Worm (Caenorhabditis elegans) whole organism, L1 larva: ENCODE data around the gene col-118.

Experiments used
- C34B4.2 ChIP-seq: sonication (generic microtip); optimal IDR thresholded peaks from 2 replicates; lab custom pipeline; 2017; ENCODE audit warnings: mild to moderate bottlenecking, missing genetic modification characterization, missing compliant biosample characterization
- Y116A8C.19 ChIP-seq: sonication (generic microtip); optimal IDR thresholded peaks from 2 replicates; lab custom pipeline; 2016; ENCODE audit warnings: missing compliant biosample characterization, missing genetic modification characterization, borderline replicate concordance
- aha-1 ChIP-seq: fragments of 150-350 bp; optimal IDR thresholded peaks from 2 replicates; lab custom pipeline; 2014; ENCODE audit warnings: missing biosample characterization, missing genetic modification characterization
- alr-1 ChIP-seq: fragments of 200-800 bp; sonication (Bioruptor generic); optimal IDR thresholded peaks from 2 replicates; lab custom pipeline; 2018; ENCODE audit warnings: borderline replicate concordance, mild to moderate bottlenecking, missing genetic modification characterization, missing compliant biosample characterization
- aly-2 ChIP-seq: fragments of 150-350 bp; optimal IDR thresholded peaks from 2 replicates; lab custom pipeline; 2014; ENCODE audit warnings: missing biosample characterization, missing genetic modification characterization
- ama-1 ChIP-seq: fragments of 150-350 bp; optimal IDR thresholded peaks from 2 replicates; lab custom pipeline; 2014
- ceh-63 ChIP-seq: fragments of 200-800 bp; sonication (Bioruptor generic); optimal IDR thresholded peaks from 2 replicates; lab custom pipeline; 2018; ENCODE audit warnings: mild to moderate bottlenecking, missing genetic modification characterization, missing compliant biosample characterization
- ceh-8 ChIP-seq: fragments of 200-800 bp; sonication (Bioruptor generic); optimal IDR thresholded peaks from 2 replicates; lab custom pipeline; 2018; ENCODE audit warnings: mild to moderate bottlenecking, missing genetic modification characterization, moderate library complexity, missing compliant biosample characterization
- dpl-1 ChIP-seq, 3 experiments: fragments of 150-350 bp in 2 of 3; sonication (generic microtip) in 1 of 3; optimal IDR thresholded peaks; 2 replicates each; lab custom pipeline; 2014 to 2017; ENCODE audit warnings: missing biosample characterization in 3 of 3, missing genetic modification characterization in 3 of 3, missing genetic modification reagents in 3 of 3
- efl-1 ChIP-seq, 4 experiments: fragments of 150-350 bp; optimal IDR thresholded peaks in 3 of 4; peaks in 1 of 4; 1 replicate in 1 of 4; 2 replicates in 3 of 4; lab custom pipeline; 2014; ENCODE audit warnings: missing biosample characterization in 2 of 4, missing genetic modification characterization in 2 of 4, missing genetic modification reagents in 2 of 4
- efl-3 ChIP-seq: fragments of 200-800 bp; sonication (Bioruptor generic); optimal IDR thresholded peaks from 2 replicates; lab custom pipeline; 2018; ENCODE audit warnings: mild to moderate bottlenecking, missing genetic modification characterization, missing compliant biosample characterization
- elt-3 ChIP-seq, 6 experiments: fragments of 150-350 bp in 1 of 6; sonication (generic microtip); optimal IDR thresholded peaks; 2 replicates each; lab custom pipeline; 2017 to 2018; ENCODE audit warnings: missing biosample characterization in 6 of 6, missing genetic modification characterization in 6 of 6, inconsistent platforms in 1 of 6
- ets-5 ChIP-seq: fragments of 200-800 bp; sonication (Bioruptor generic); IDR thresholded peaks from 2 replicates; pipeline ENCODE4 v1.3.6; 2022; ENCODE audit warnings: missing genetic modification characterization, missing compliant biosample characterization
- fkh-8 ChIP-seq: sonication (generic microtip); optimal IDR thresholded peaks from 2 replicates; lab custom pipeline; 2016; ENCODE audit warnings: mild to moderate bottlenecking, missing genetic modification characterization, missing compliant biosample characterization
- fos-1 ChIP-seq: fragments of 150-350 bp; optimal IDR thresholded peaks from 2 replicates; lab custom pipeline; 2014; ENCODE audit warnings: missing biosample characterization, missing genetic modification characterization
- grh-1 ChIP-seq: fragments of 200-800 bp; sonication (Bioruptor generic); IDR thresholded peaks from 2 replicates; pipeline ENCODE4 v1.3.6; 2022; ENCODE audit warnings: missing genetic modification reagents, missing genetic modification characterization, missing compliant biosample characterization
- hlh-17 ChIP-seq: fragments of 200-800 bp; sonication (Bioruptor generic); optimal IDR thresholded peaks from 2 replicates; lab custom pipeline; 2018; ENCODE audit warnings: missing genetic modification characterization, mild to moderate bottlenecking, missing compliant biosample characterization, moderate library complexity, borderline replicate concordance
- hlh-4 ChIP-seq: sonication (generic microtip); optimal IDR thresholded peaks from 2 replicates; lab custom pipeline; 2016; ENCODE audit warnings: mild to moderate bottlenecking, missing genetic modification characterization, missing compliant biosample characterization
- hpl-2 ChIP-seq: fragments of 150-350 bp; optimal IDR thresholded peaks from 2 replicates; lab custom pipeline; 2014; ENCODE audit warnings: missing biosample characterization, missing genetic modification reagents, missing genetic modification characterization
- irx-1 ChIP-seq: sonication (generic microtip); optimal IDR thresholded peaks from 2 replicates; lab custom pipeline; 2016; ENCODE audit warnings: missing genetic modification characterization, missing compliant biosample characterization
- isw-1 ChIP-seq: fragments of 200-800 bp; sonication (Bioruptor generic); IDR thresholded peaks from 2 replicates; pipeline ENCODE4 v1.3.6; 2022; ENCODE audit warnings: missing genetic modification characterization, missing compliant biosample characterization
- jun-1 ChIP-seq: fragments of 150-350 bp; optimal IDR thresholded peaks from 2 replicates; lab custom pipeline; 2014; ENCODE audit warnings: missing biosample characterization, missing genetic modification reagents, missing genetic modification characterization
- lin-14 ChIP-seq: fragments of 200-800 bp; sonication (Bioruptor generic); optimal IDR thresholded peaks from 2 replicates; lab custom pipeline; 2018; ENCODE audit warnings: mild to moderate bottlenecking, missing genetic modification characterization, moderate library complexity, missing compliant biosample characterization
- lin-15B ChIP-seq: fragments of 150-350 bp; sonication (generic microtip); optimal IDR thresholded peaks from 3 replicates; lab custom pipeline; 2014; ENCODE audit warnings: missing biosample characterization, missing genetic modification characterization
- lin-39 ChIP-seq: fragments of 150-350 bp; optimal IDR thresholded peaks from 2 replicates; lab custom pipeline; 2014; ENCODE audit warnings: missing biosample characterization, missing genetic modification reagents, missing genetic modification characterization
- lsy-2 ChIP-seq, 2 experiments: fragments of 150-350 bp; optimal IDR thresholded peaks; 2 replicates each; lab custom pipeline; 2014; ENCODE audit warnings: missing biosample characterization in 2 of 2, missing genetic modification characterization in 2 of 2
- nhr-11 ChIP-seq: fragments of 150-350 bp; optimal IDR thresholded peaks from 2 replicates; lab custom pipeline; 2014; ENCODE audit warnings: missing biosample characterization, missing genetic modification characterization
- nhr-12 ChIP-seq: sonication (generic microtip); optimal IDR thresholded peaks from 2 replicates; lab custom pipeline; 2017; ENCODE audit warnings: missing biosample characterization, missing genetic modification characterization
- nhr-20 ChIP-seq: sonication (generic microtip); optimal IDR thresholded peaks from 2 replicates; lab custom pipeline; 2016; ENCODE audit warnings: mild to moderate bottlenecking, missing genetic modification characterization, missing compliant biosample characterization
- nhr-237 ChIP-seq: fragments of 150-350 bp; optimal IDR thresholded peaks from 2 replicates; lab custom pipeline; 2014; ENCODE audit warnings: missing biosample characterization, missing genetic modification characterization
- nhr-28 ChIP-seq: fragments of 150-350 bp; optimal IDR thresholded peaks from 2 replicates; lab custom pipeline; 2014; ENCODE audit warnings: missing biosample characterization, missing genetic modification characterization
- nhr-71 ChIP-seq: sonication (generic microtip); optimal IDR thresholded peaks from 2 replicates; lab custom pipeline; 2016; ENCODE audit warnings: mild to moderate bottlenecking, missing genetic modification characterization, moderate library complexity, missing compliant biosample characterization
- nhr-77 ChIP-seq: fragments of 150-350 bp; optimal IDR thresholded peaks from 2 replicates; lab custom pipeline; 2014; ENCODE audit warnings: missing biosample characterization, missing genetic modification characterization
- nhr-84 ChIP-seq: sonication (generic microtip); optimal IDR thresholded peaks from 2 replicates; lab custom pipeline; 2017; ENCODE audit warnings: missing biosample characterization, missing genetic modification characterization
- nhr-90 ChIP-seq: sonication (generic microtip); optimal IDR thresholded peaks from 2 replicates; lab custom pipeline; 2016; ENCODE audit warnings: mild to moderate bottlenecking, missing genetic modification characterization, missing compliant biosample characterization; ENCODE audit not compliant: poor library complexity
- pag-3 ChIP-seq: sonication (generic microtip); optimal IDR thresholded peaks from 2 replicates; lab custom pipeline; 2017; ENCODE audit warnings: missing genetic modification characterization, mild to moderate bottlenecking, missing compliant biosample characterization, antibody characterized with exemption, borderline replicate concordance; ENCODE audit not compliant: insufficient read depth
- rnt-1 ChIP-seq: sonication (generic microtip); optimal IDR thresholded peaks from 2 replicates; lab custom pipeline; 2016; ENCODE audit warnings: mild to moderate bottlenecking, missing genetic modification characterization, moderate library complexity, missing compliant biosample characterization
- skn-1 ChIP-seq: fragments of 150-350 bp; optimal IDR thresholded peaks from 2 replicates; lab custom pipeline; 2014; ENCODE audit warnings: missing biosample characterization, missing genetic modification characterization
- snpc-4 ChIP-seq: fragments of 150-350 bp; optimal IDR thresholded peaks from 2 replicates; lab custom pipeline; 2014; ENCODE audit warnings: missing biosample characterization, missing genetic modification characterization
- snu-23 ChIP-seq: sonication (generic microtip); optimal IDR thresholded peaks from 2 replicates; lab custom pipeline; 2016; ENCODE audit warnings: missing genetic modification characterization, missing compliant biosample characterization
- sox-4 ChIP-seq: sonication (generic microtip); optimal IDR thresholded peaks from 2 replicates; lab custom pipeline; 2016; ENCODE audit warnings: missing genetic modification characterization, missing compliant biosample characterization
- tlp-1 ChIP-seq: fragments of 150-350 bp; optimal IDR thresholded peaks from 2 replicates; lab custom pipeline; 2014; ENCODE audit warnings: missing biosample characterization, missing genetic modification characterization
- vab-15 ChIP-seq: sonication (generic microtip); optimal IDR thresholded peaks from 2 replicates; lab custom pipeline; 2017; ENCODE audit warnings: missing genotype, mild to moderate bottlenecking, missing genetic modification characterization, missing compliant biosample characterization
- xbp-1 ChIP-seq: sonication (generic microtip); optimal IDR thresholded peaks from 2 replicates; lab custom pipeline; 2016; ENCODE audit warnings: missing genetic modification characterization, missing compliant biosample characterization
- zag-1 ChIP-seq: fragments of 150-350 bp; optimal IDR thresholded peaks from 2 replicates; lab custom pipeline; 2014; ENCODE audit warnings: missing biosample characterization, missing genetic modification characterization
- ztf-4 ChIP-seq: fragments of 150-350 bp; optimal IDR thresholded peaks from 2 replicates; lab custom pipeline; 2014; ENCODE audit warnings: missing biosample characterization, missing genetic modification characterization

The col-118 gene

DNA sequence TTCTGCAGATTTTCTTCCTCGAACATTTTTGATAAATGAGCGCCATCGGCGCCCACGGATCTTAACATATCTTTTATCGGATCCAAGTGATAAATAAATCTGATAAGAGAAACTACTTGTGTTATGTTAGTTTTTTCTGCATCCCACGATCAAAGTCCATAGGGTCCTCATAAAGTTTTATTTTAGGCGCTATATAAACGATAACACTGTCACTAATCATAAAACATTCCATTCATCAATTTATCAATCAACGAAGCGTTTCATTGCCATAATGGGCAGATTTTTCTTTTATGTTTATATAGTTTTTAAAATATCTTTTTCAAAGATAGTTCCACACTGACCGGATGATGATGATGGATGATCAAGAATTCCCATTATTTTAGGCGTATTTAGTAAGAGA is 16.7 kb downstream of the col-118 start (continued):
- TF ChIP-seq grh-1 (GFP tag; lab: Robert Waterston, UW) (no peak), hpl-2 (no peak), xbp-1 (tag; lab: Kevin White, UChicago) (no peak), nhr-11 (tag; lab: Kevin White, UChicago) (no peak), snu-23 (peak; percentile 28), elt-3 (tag; optimal IDR thresholded peaks at IDR 0.05; lab: Kevin White, UChicago) (peak in 3 of 6 experiments; percentile 22 to 76 (median 71)), nhr-71 (tag; lab: Kevin White, UChicago) (peak; percentile 62), nhr-28 (tag; lab: Kevin White, UChicago) (no peak), nhr-237 (tag; lab: Kevin White, UChicago) (no peak), nhr-12 (tag; lab: Kevin White, UChicago) (no peak), lin-39 (tag; lab: Kevin White, UChicago) (no peak), dpl-1 (GFP tag; optimal IDR thresholded peaks at IDR 0.05; lab: Kevin White, UChicago) (no peak), efl-3 (no peak), nhr-20 (peak; percentile 12), efl-1 (optimal IDR thresholded peaks at IDR 0.05; lab: Kevin White, UChicago) (no peak), efl-1 (GFP tag; optimal IDR thresholded peaks at IDR 0.05 in 1 of 2; lab: Kevin White, UChicago) (peak in 1 of 2 experiments; percentile 71), ceh-8 (GFP tag; lab: Kevin White, UChicago) (no peak), fos-1 (tag; lab: Kevin White, UChicago) (no peak), nhr-90 (tag; lab: Kevin White, UChicago) (peak; percentile 61), snpc-4 (tag; lab: Kevin White, UChicago) (no peak), zag-1 (tag; lab: Kevin White, UChicago) (no peak), skn-1 (no peak), lin-14 (GFP tag; lab: Kevin White, UChicago) (peak; percentile 46), jun-1 (tag; lab: Kevin White, UChicago) (no peak), aly-2 (tag; lab: Kevin White, UChicago) (no peak), ztf-4 (tag; lab: Kevin White, UChicago) (no peak), ets-5 (no peak), ceh-63 (no peak), fkh-8 (tag; lab: Kevin White, UChicago) (no peak), pag-3 (tag; lab: Kevin White, UChicago) (no peak), aha-1 (tag; lab: Kevin White, UChicago) (no peak), lsy-2 (tag; optimal IDR thresholded peaks at IDR 0.05; lab: Kevin White, UChicago) (no peak), rnt-1 (tag; lab: Kevin White, UChicago) (no peak), nhr-77 (tag; lab: Kevin White, UChicago) (no peak), lin-15B (tag; lab: Kevin White, UChicago) (no peak)

DNA sequence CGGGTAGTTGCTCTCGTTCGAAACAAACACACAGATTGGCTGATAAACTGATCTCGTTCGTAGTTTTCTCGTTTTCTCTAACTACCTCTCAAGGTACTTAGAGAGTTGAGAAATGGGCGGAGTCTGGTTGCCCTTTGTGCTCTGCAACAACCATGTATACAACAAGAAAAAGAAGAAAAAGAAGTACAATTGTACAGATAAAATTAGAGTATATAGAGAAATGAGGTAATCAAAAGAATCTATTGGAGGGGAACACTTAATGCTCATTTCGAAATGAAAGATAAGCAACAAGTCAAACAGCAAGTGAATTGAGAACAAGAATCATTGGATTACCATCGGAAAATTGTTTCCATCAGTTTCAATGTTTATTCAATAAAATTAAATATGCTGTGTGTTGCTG is 17.3 kb downstream of the col-118 start, which contains the start of gene C09G9.1:
C09G9.1 (minus strand) TSS at position 143 of the 400 bp plus-strand sequence.
- TF ChIP-seq nhr-77 (tag; lab: Kevin White, UChicago), result peak; percentile 11
- no peak for TF ChIP-seq irx-1 (tag; lab: Kevin White, UChicago)

ce11 chrIV:8866092-8866491 is 18.1 kb downstream of the col-118 start:
- TF ChIP-seq Y116A8C.19 (tag; lab: Kevin White, UChicago) (no peak), nhr-237 (tag; lab: Kevin White, UChicago) (no peak), lin-15B (tag; lab: Kevin White, UChicago) (no peak), nhr-84 (tag; lab: Kevin White, UChicago) (no peak), tlp-1 (no peak), ama-1 (lab: Kevin White, UChicago) (no peak), efl-3 (no peak), nhr-71 (tag; lab: Kevin White, UChicago) (peak; percentile 74), C34B4.2 (no peak), vab-15 (tag; lab: Kevin White, UChicago) (no peak), grh-1 (GFP tag; lab: Robert Waterston, UW) (no peak), nhr-11 (tag; lab: Kevin White, UChicago) (no peak), isw-1 (GFP tag; lab: Robert Waterston, UW) (no peak), ztf-4 (tag; lab: Kevin White, UChicago) (no peak), dpl-1 (GFP tag; optimal IDR thresholded peaks at IDR 0.05; lab: Kevin White, UChicago) (peak; percentile 51 to 64 (median 56)), pag-3 (tag; lab: Kevin White, UChicago) (no peak), zag-1 (tag; lab: Kevin White, UChicago) (no peak), sox-4 (no peak), alr-1 (tag; lab: Kevin White, UChicago) (no peak), hlh-4 (tag; lab: Kevin White, UChicago) (no peak), rnt-1 (tag; lab: Kevin White, UChicago) (peak; percentile 73), lin-39 (tag; lab: Kevin White, UChicago) (no peak), hlh-17 (no peak), nhr-12 (tag; lab: Kevin White, UChicago) (no peak), irx-1 (tag; lab: Kevin White, UChicago) (no peak), nhr-77 (tag; lab: Kevin White, UChicago) (peak; percentile 34), aly-2 (tag; lab: Kevin White, UChicago) (no peak), snu-23 (peak; percentile 67)
